Fruit fly (Drosophila melanogaster) whole organism, embryonic: ENCODE data around the gene Spn28B.
A peak's percentile ranks its signal among the peaks of the same experiment; 100 is the strongest.

ENCODE experiments used
- BtbVII ChIP-seq: fragments of 200-800 bp; sonication (Bioruptor generic); optimal IDR thresholded peaks from 3 replicates; lab custom pipeline; 2017; ENCODE audit warnings: missing biosample characterization, mild to moderate bottlenecking, missing genetic modification characterization
- CG10267 ChIP-seq: fragments of 200-800 bp; sonication (Bioruptor generic); optimal IDR thresholded peaks from 2 replicates; lab custom pipeline; 2018; ENCODE audit warnings: missing biosample characterization, mild to moderate bottlenecking, missing genetic modification characterization, moderate library complexity
- CG11504 ChIP-seq: fragments of 200-800 bp; sonication (Bioruptor generic); optimal IDR thresholded peaks from 3 replicates; lab custom pipeline; 2019; ENCODE audit warnings: missing biosample characterization, mild to moderate bottlenecking, missing genetic modification characterization, moderate library complexity
- CG14860 ChIP-seq: fragments of 200-800 bp; sonication (Bioruptor generic); IDR thresholded peaks from 3 replicates; pipeline ENCODE4 v1.3.6; 2022; ENCODE audit warnings: missing biosample characterization, missing genetic modification characterization; ENCODE audit not compliant: partially characterized antibody
- CG15479 ChIP-seq: fragments of 200-800 bp; sonication (Bioruptor generic); optimal IDR thresholded peaks from 3 replicates; lab custom pipeline; 2019; ENCODE audit warnings: missing biosample characterization, mild to moderate bottlenecking, missing genetic modification characterization, moderate library complexity
- CG15601 ChIP-seq: fragments of 200-800 bp; sonication (Bioruptor generic); optimal IDR thresholded peaks from 3 replicates; lab custom pipeline; 2019; ENCODE audit warnings: missing biosample characterization, mild to moderate bottlenecking, missing genetic modification characterization, moderate library complexity
- CG1603 ChIP-seq: fragments of 200-800 bp; sonication (Bioruptor generic); optimal IDR thresholded peaks from 2 replicates; lab custom pipeline; 2019; ENCODE audit warnings: missing biosample characterization, mild to moderate bottlenecking, missing genetic modification characterization, moderate library complexity
- CG16863 ChIP-seq: fragments of 200-800 bp; sonication (Bioruptor generic); optimal IDR thresholded peaks from 3 replicates; lab custom pipeline; 2016; ENCODE audit warnings: missing biosample characterization, missing genetic modification characterization
- CG17361 ChIP-seq: fragments of 200-800 bp; sonication (Bioruptor generic); IDR thresholded peaks from 3 replicates; pipeline ENCODE4 v1.3.6; 2022; ENCODE audit warnings: missing biosample characterization, missing genetic modification characterization
- CG18011 ChIP-seq: fragments of 200-800 bp; sonication (Bioruptor generic); optimal IDR thresholded peaks from 2 replicates; lab custom pipeline; 2017; ENCODE audit warnings: missing biosample characterization, missing genetic modification characterization, mild to moderate bottlenecking, moderate library complexity, missing genotype
- CG18599 ChIP-seq: fragments of 200-800 bp; sonication (Bioruptor generic); optimal IDR thresholded peaks from 3 replicates; lab custom pipeline; 2017; ENCODE audit warnings: missing biosample characterization, missing genetic modification characterization, mild to moderate bottlenecking, moderate library complexity, missing genetic modification reagents
- CG18764 ChIP-seq: fragments of 200-800 bp; sonication (Bioruptor generic); optimal IDR thresholded peaks from 3 replicates; lab custom pipeline; 2016; ENCODE audit warnings: missing biosample characterization, missing genetic modification characterization
- CG2116 ChIP-seq: fragments of 200-800 bp; sonication (Bioruptor generic); optimal IDR thresholded peaks from 3 replicates; lab custom pipeline; 2018; ENCODE audit warnings: missing biosample characterization, mild to moderate bottlenecking, missing genetic modification characterization
- CG32532 ChIP-seq: fragments of 200-800 bp; sonication (Bioruptor generic); IDR thresholded peaks from 2 replicates; pipeline ENCODE4 v1.3.6; 2022; ENCODE audit warnings: missing biosample characterization, missing genetic modification characterization
- CG33213 ChIP-seq: fragments of 200-800 bp; sonication (Bioruptor generic); optimal IDR thresholded peaks from 3 replicates; lab custom pipeline; 2016; ENCODE audit warnings: missing biosample characterization, missing genetic modification characterization
- CG4707 ChIP-seq: fragments of 200-800 bp; sonication (Bioruptor generic); optimal IDR thresholded peaks from 2 replicates; lab custom pipeline; 2018; ENCODE audit warnings: missing biosample characterization, mild to moderate bottlenecking, missing genetic modification characterization, moderate library complexity
- CG6254 ChIP-seq: fragments of 200-800 bp; sonication (Bioruptor generic); optimal IDR thresholded peaks from 3 replicates; lab custom pipeline; 2017; ENCODE audit warnings: mild to moderate bottlenecking, missing biosample characterization, missing genetic modification reagents, missing genetic modification characterization
- CG7786 ChIP-seq: fragments of 200-800 bp; sonication (Bioruptor generic); optimal IDR thresholded peaks from 2 replicates; lab custom pipeline; 2016; ENCODE audit warnings: missing biosample characterization, missing genetic modification characterization
- CG7839 ChIP-seq: fragments of 200-800 bp; sonication (Bioruptor generic); optimal IDR thresholded peaks from 3 replicates; lab custom pipeline; 2018; ENCODE audit warnings: missing biosample characterization, mild to moderate bottlenecking, missing genetic modification characterization, moderate library complexity
- CG8290 ChIP-seq, 3 experiments: fragments of 200-800 bp; sonication (Bioruptor generic); optimal IDR thresholded peaks; 2 replicates each; lab custom pipeline; 2016 to 2019; ENCODE audit warnings: missing biosample characterization in 3 of 3, missing genetic modification characterization in 3 of 3, mild to moderate bottlenecking in 2 of 3, moderate library complexity in 1 of 3
- CG8359 ChIP-seq: fragments of 200-800 bp; sonication (Bioruptor generic); optimal IDR thresholded peaks from 2 replicates; lab custom pipeline; 2017; ENCODE audit warnings: missing biosample characterization, mild to moderate bottlenecking, missing genetic modification characterization, borderline replicate concordance
- CG8944 ChIP-seq: fragments of 200-800 bp; sonication (Bioruptor generic); optimal IDR thresholded peaks from 3 replicates; lab custom pipeline; 2016; ENCODE audit warnings: missing biosample characterization, missing genetic modification characterization
- CG9797 ChIP-seq: fragments of 200-800 bp; sonication (Bioruptor generic); optimal IDR thresholded peaks from 3 replicates; lab custom pipeline; 2018; ENCODE audit warnings: missing biosample characterization, mild to moderate bottlenecking, missing genetic modification characterization
- CG9876 ChIP-seq: fragments of 200-800 bp; sonication (Bioruptor generic); optimal IDR thresholded peaks from 2 replicates; lab custom pipeline; 2016; ENCODE audit warnings: missing biosample characterization, missing genetic modification characterization
- CrebB ChIP-seq: fragments of 200-800 bp; sonication (Bioruptor generic); optimal IDR thresholded peaks from 3 replicates; lab custom pipeline; 2018; ENCODE audit warnings: missing biosample characterization, mild to moderate bottlenecking, missing genetic modification characterization
- Fer2 ChIP-seq: fragments of 200-800 bp; sonication (Bioruptor generic); optimal IDR thresholded peaks from 2 replicates; lab custom pipeline; 2018; ENCODE audit warnings: missing biosample characterization, mild to moderate bottlenecking, missing genetic modification characterization, moderate library complexity
- GATAe ChIP-seq: fragments of 200-800 bp; sonication (Bioruptor generic); conservative IDR thresholded peaks from 2 replicates; pipeline ENCODE4 v1.3.6; 2022; ENCODE audit warnings: missing biosample characterization, missing genetic modification characterization
- HHEX ChIP-seq: fragments of 200-800 bp; sonication (Bioruptor generic); optimal IDR thresholded peaks from 3 replicates; lab custom pipeline; 2017; ENCODE audit warnings: missing biosample characterization, mild to moderate bottlenecking, missing genetic modification characterization, missing genetic modification reagents
- MBD-R2 ChIP-seq: fragments of 200-800 bp; sonication (Bioruptor generic); IDR thresholded peaks from 2 replicates; pipeline ENCODE4 v1.3.6; 2022; ENCODE audit warnings: missing biosample characterization, missing genetic modification characterization
- NFAT ChIP-seq: fragments of 200-800 bp; sonication (Bioruptor generic); IDR thresholded peaks from 2 replicates; pipeline ENCODE4 v1.3.6; 2022; ENCODE audit warnings: missing biosample characterization, missing genetic modification characterization
- Nf-YA ChIP-seq: fragments of 200-800 bp; sonication (Bioruptor generic); IDR thresholded peaks from 2 replicates; pipeline ENCODE4 v1.3.6; 2022; ENCODE audit warnings: missing biosample characterization, missing genetic modification characterization
- Oli ChIP-seq: fragments of 200-800 bp; sonication (Bioruptor generic); optimal IDR thresholded peaks from 2 replicates; lab custom pipeline; 2018; ENCODE audit warnings: missing biosample characterization, mild to moderate bottlenecking, missing genetic modification characterization, moderate library complexity
- bbx ChIP-seq: fragments of 200-800 bp; sonication (Bioruptor generic); IDR thresholded peaks from 2 replicates; pipeline ENCODE4 v1.3.6; 2022; ENCODE audit warnings: missing biosample characterization, missing genetic modification characterization; ENCODE audit not compliant: partially characterized antibody
- bsh ChIP-seq, 2 experiments: fragments of 200-800 bp; sonication (Bioruptor generic); optimal IDR thresholded peaks; 2 replicates each; lab custom pipeline; 2017 to 2018; ENCODE audit warnings: mild to moderate bottlenecking in 2 of 2, missing biosample characterization in 2 of 2, missing genetic modification characterization in 2 of 2, moderate library complexity in 1 of 2
- cad ChIP-seq: fragments of >200 bp; optimal IDR thresholded peaks from 2 replicates; lab custom pipeline; 2017; ENCODE audit warnings: missing biosample characterization, missing genetic modification characterization
- ci ChIP-seq: fragments of 200-800 bp; sonication (Bioruptor generic); IDR thresholded peaks from 3 replicates; pipeline ENCODE4 v1.3.6; 2022; ENCODE audit warnings: missing biosample characterization, missing genetic modification characterization
- dan ChIP-seq: fragments of 200-800 bp; sonication (Bioruptor generic); IDR thresholded peaks from 2 replicates; pipeline ENCODE4 v1.3.6; 2022; ENCODE audit warnings: missing biosample characterization, missing genetic modification characterization
- dmrt11E ChIP-seq: fragments of 200-800 bp; sonication (Bioruptor generic); optimal IDR thresholded peaks from 3 replicates; lab custom pipeline; 2018; ENCODE audit warnings: missing biosample characterization, mild to moderate bottlenecking, missing genetic modification characterization, moderate library complexity
- dysf ChIP-seq: fragments of 200-800 bp; sonication (Bioruptor generic); IDR thresholded peaks from 3 replicates; pipeline ENCODE4 v1.3.6; 2022; ENCODE audit warnings: missing biosample characterization, missing genetic modification characterization
- grau ChIP-seq: fragments of 200-800 bp; optimal IDR thresholded peaks from 3 replicates; lab custom pipeline; 2019; ENCODE audit warnings: missing biosample characterization, mild to moderate bottlenecking, missing genetic modification characterization, moderate library complexity
- gro ChIP-seq: fragments of 200-800 bp; sonication (Bioruptor generic); optimal IDR thresholded peaks from 2 replicates; lab custom pipeline; 2016; ENCODE audit warnings: missing biosample characterization, missing genetic modification characterization
- ham ChIP-seq: fragments of 200-800 bp; sonication (Bioruptor generic); IDR thresholded peaks from 2 replicates; pipeline ENCODE4 v1.3.6; 2022; ENCODE audit warnings: missing biosample characterization, missing genetic modification characterization
- kah ChIP-seq: fragments of 200-800 bp; sonication (Bioruptor generic); optimal IDR thresholded peaks from 2 replicates; lab custom pipeline; 2018; ENCODE audit warnings: missing biosample characterization, mild to moderate bottlenecking, missing genetic modification characterization
- lmd ChIP-seq: fragments of 200-800 bp; sonication (Bioruptor generic); IDR thresholded peaks from 2 replicates; pipeline ENCODE4 v1.3.6; 2022; ENCODE audit warnings: missing biosample characterization, missing genetic modification characterization
- prd ChIP-seq, 3 experiments: fragments of >200 bp in 2 of 3; fragments of 200-800 bp in 1 of 3; sonication (Bioruptor generic) in 1 of 3; optimal IDR thresholded peaks in 2 of 3; IDR thresholded peaks in 1 of 3; 2 replicates in 2 of 3; 3 replicates in 1 of 3; pipeline versions ENCODE4 v1.3.6 to Lab custom; 2017 to 2022; ENCODE audit warnings: missing biosample characterization in 1 of 3, missing genetic modification characterization in 1 of 3
- so ChIP-seq: fragments of 200-800 bp; sonication (Bioruptor generic); IDR thresholded peaks from 3 replicates; pipeline ENCODE4 v1.3.6; 2022; ENCODE audit warnings: missing biosample characterization, missing genetic modification characterization
- stwl ChIP-seq: fragments of 200-800 bp; sonication (Bioruptor generic); optimal IDR thresholded peaks from 3 replicates; lab custom pipeline; 2018; ENCODE audit warnings: missing biosample characterization, mild to moderate bottlenecking, missing genetic modification characterization, moderate library complexity
- unpg ChIP-seq: fragments of 200-800 bp; sonication (Bioruptor generic); optimal IDR thresholded peaks from 3 replicates; lab custom pipeline; 2018; ENCODE audit warnings: missing biosample characterization, mild to moderate bottlenecking, missing genetic modification characterization, moderate library complexity
- vvl ChIP-seq: fragments of 200-800 bp; sonication (Bioruptor generic); IDR thresholded peaks from 2 replicates; pipeline ENCODE4 v1.3.6; 2022; ENCODE audit warnings: missing biosample characterization, missing genetic modification characterization

The Spn28B gene

dm6 chr2L:7544267-7544670, 37.5 kb upstream of the Spn28B start:
- peak; percentile 5 for TF ChIP-seq Oli (tag; lab: Kevin White, UChicago)
- TF ChIP-seq lmd (GFP tag; lab: Robert Waterston, UW): 0 out of 2 replicates have a peak, but pooled peaks have one; percentile 16
- no peak for TF ChIP-seq Nf-YA
- TF ChIP-seq bsh (GFP tag; optimal IDR thresholded peaks at IDR 0.05; lab: Kevin White, UChicago): peak in 1 of 2 experiments; percentile 36
- TF ChIP-seq prd (optimal IDR thresholded peaks at IDR 0.05; lab: Kevin White, UChicago): no peak
- peak; percentile 34; the same call in 1 of the 3 replicates for TF ChIP-seq prd (GFP tag; IDR thresholded peaks at IDR 0.05; lab: Robert Waterston, UW)
- TF ChIP-seq so (GFP tag; lab: Robert Waterston, UW): 0 out of 3 replicates have a peak, but pooled peaks have one; percentile 17
- no peak for TF ChIP-seq CG18764 (GFP tag; lab: Kevin White, UChicago)
- TF ChIP-seq CG1603 (tag; lab: Kevin White, UChicago): peak; percentile 27
- peak; percentile 17 for TF ChIP-seq CG33213 (GFP tag; lab: Kevin White, UChicago)
- TF ChIP-seq Fer2 (tag; lab: Kevin White, UChicago): no peak
- no peak for TF ChIP-seq CG8944
- no peak for TF ChIP-seq gro (GFP tag; lab: Kevin White, UChicago)
- TF ChIP-seq CG7786: no peak
- TF ChIP-seq CG18011 (GFP tag; lab: Kevin White, UChicago): no peak
- peak; percentile 21 for TF ChIP-seq cad (GFP tag; lab: Kevin White, UChicago)
- TF ChIP-seq CG16863: no peak
- no peak for TF ChIP-seq MBD-R2 (GFP tag; lab: Robert Waterston, UW)
- peak; percentile 12 for TF ChIP-seq CG15601 (tag; lab: Kevin White, UChicago)
- peak; percentile 54 for TF ChIP-seq vvl (GFP tag; lab: Robert Waterston, UW)
- peak; percentile 45 for TF ChIP-seq unpg (GFP tag; lab: Kevin White, UChicago)
- peak; percentile 87 for TF ChIP-seq CG4707 (GFP tag; lab: Kevin White, UChicago)
- peak; percentile 35 for TF ChIP-seq dmrt11E (tag; lab: Kevin White, UChicago)
- no peak for TF ChIP-seq CG9876 (GFP tag; lab: Kevin White, UChicago)
- no peak for TF ChIP-seq NFAT
- peak; percentile 9 for TF ChIP-seq CG8290 (GFP tag; optimal IDR thresholded peaks at IDR 0.05; lab: Kevin White, UChicago)
- peak in 1 of 2 experiments; percentile 26 for TF ChIP-seq CG8290 (tag; optimal IDR thresholded peaks at IDR 0.05; lab: Kevin White, UChicago)
- no peak for TF ChIP-seq CrebB (tag; lab: Kevin White, UChicago)
- TF ChIP-seq dan (GFP tag; lab: Robert Waterston, UW): no peak
- TF ChIP-seq kah: peak; percentile 15
- TF ChIP-seq CG2116 (GFP tag; lab: Kevin White, UChicago): peak; percentile 23
- TF ChIP-seq CG8359 (GFP tag; lab: Kevin White, UChicago): peak; percentile 25
- TF ChIP-seq CG18599 (GFP tag; lab: Kevin White, UChicago): no peak
- TF ChIP-seq ham (GFP tag; lab: Robert Waterston, UW): no peak
- TF ChIP-seq GATAe (GFP tag; lab: Robert Waterston, UW): no peak
- TF ChIP-seq CG6254: no peak
- TF ChIP-seq grau (tag; lab: Kevin White, UChicago): peak; percentile 33
- TF ChIP-seq ci: peak; percentile 57; the same call in 1 of the 3 replicates
- no peak for TF ChIP-seq CG9797 (GFP tag; lab: Kevin White, UChicago)
- TF ChIP-seq CG14860 (GFP tag; lab: Robert Waterston, UW): no peak
- no peak for TF ChIP-seq HHEX (GFP tag; lab: Kevin White, UChicago)
- TF ChIP-seq CG32532 (GFP tag; lab: Robert Waterston, UW): no peak
- 0 out of 3 replicates have a peak, but pooled peaks have one; percentile 21 for TF ChIP-seq CG17361
- peak; percentile 3 for TF ChIP-seq stwl (tag; lab: Kevin White, UChicago)
- TF ChIP-seq CG11504: peak; percentile 30
- TF ChIP-seq CG10267: no peak
- TF ChIP-seq BtbVII: no peak
- peak; percentile 60 for TF ChIP-seq CG15479 (GFP tag; lab: Kevin White, UChicago)
- peak; percentile 21 for TF ChIP-seq CG7839 (tag; lab: Kevin White, UChicago)
- no peak for TF ChIP-seq dysf (GFP tag; lab: Robert Waterston, UW)
- TF ChIP-seq bbx (GFP tag; lab: Robert Waterston, UW): 0 out of 2 replicates have a peak, but pooled peaks have one; percentile 25
